Fruit fly (Drosophila melanogaster) whole organism, embryonic: ENCODE data around the gene UQCR-6.4L.
A peak's percentile ranks its signal among the peaks of the same experiment; 100 is the strongest.

ENCODE experiments used
- Bteb2 ChIP-seq: fragments of 200-800 bp; sonication (Bioruptor generic); optimal IDR thresholded peaks from 2 replicates; lab custom pipeline; 2016; ENCODE audit warnings: missing biosample characterization, missing genetic modification characterization
- CG10543 ChIP-seq: fragments of 200-800 bp; sonication (Bioruptor generic); optimal IDR thresholded peaks from 3 replicates; lab custom pipeline; 2017; ENCODE audit warnings: missing biosample characterization, mild to moderate bottlenecking, missing genetic modification characterization, moderate library complexity
- CG12769 ChIP-seq: fragments of 200-800 bp; sonication (Bioruptor generic); optimal IDR thresholded peaks from 2 replicates; lab custom pipeline; 2019; ENCODE audit warnings: missing biosample characterization, mild to moderate bottlenecking, missing genetic modification characterization, moderate library complexity
- CG13296 ChIP-seq: fragments of 200-800 bp; sonication (Bioruptor generic); optimal IDR thresholded peaks from 3 replicates; lab custom pipeline; 2018; ENCODE audit warnings: missing biosample characterization, mild to moderate bottlenecking, missing genetic modification characterization
- CG1602 ChIP-seq: fragments of 200-800 bp; sonication (Bioruptor generic); optimal IDR thresholded peaks from 3 replicates; lab custom pipeline; 2016; ENCODE audit warnings: missing biosample characterization, missing genetic modification characterization
- CG17612 ChIP-seq: fragments of 200-800 bp; sonication (Bioruptor generic); IDR thresholded peaks from 2 replicates; pipeline ENCODE4 v1.3.6; 2022; ENCODE audit warnings: missing biosample characterization, missing genetic modification characterization
- CG32532 ChIP-seq: fragments of 200-800 bp; sonication (Bioruptor generic); IDR thresholded peaks from 2 replicates; pipeline ENCODE4 v1.3.6; 2022; ENCODE audit warnings: missing biosample characterization, missing genetic modification characterization
- CG3847 ChIP-seq: fragments of 200-800 bp; sonication (Bioruptor generic); IDR thresholded peaks from 2 replicates; pipeline ENCODE4 v1.3.6; 2022; ENCODE audit warnings: missing biosample characterization, missing genetic modification characterization
- CG4328 ChIP-seq: fragments of 200-800 bp; sonication (Bioruptor generic); optimal IDR thresholded peaks from 3 replicates; lab custom pipeline; 2017; ENCODE audit warnings: missing biosample characterization, missing genetic modification reagents, missing genetic modification characterization
- CG7372 ChIP-seq: fragments of 200-800 bp; sonication (Bioruptor generic); IDR thresholded peaks from 2 replicates; pipeline ENCODE4 v1.3.6; 2022; ENCODE audit warnings: missing biosample characterization, missing genetic modification characterization
- CG7745 ChIP-seq: fragments of 200-800 bp; sonication (Bioruptor generic); optimal IDR thresholded peaks from 2 replicates; lab custom pipeline; 2018; ENCODE audit warnings: missing biosample characterization, mild to moderate bottlenecking, missing genetic modification characterization, moderate library complexity
- CG8281 ChIP-seq: fragments of 200-800 bp; sonication (Bioruptor generic); optimal IDR thresholded peaks from 2 replicates; lab custom pipeline; 2018; ENCODE audit warnings: missing biosample characterization, mild to moderate bottlenecking, missing genetic modification characterization, moderate library complexity
- CG8290 ChIP-seq, 3 experiments: fragments of 200-800 bp; sonication (Bioruptor generic); optimal IDR thresholded peaks; 2 replicates each; lab custom pipeline; 2016 to 2019; ENCODE audit warnings: missing biosample characterization in 3 of 3, missing genetic modification characterization in 3 of 3, mild to moderate bottlenecking in 2 of 3, moderate library complexity in 1 of 3
- CG8359 ChIP-seq: fragments of 200-800 bp; sonication (Bioruptor generic); optimal IDR thresholded peaks from 2 replicates; lab custom pipeline; 2017; ENCODE audit warnings: missing biosample characterization, mild to moderate bottlenecking, missing genetic modification characterization, borderline replicate concordance
- Dad ChIP-seq: fragments of 200-800 bp; sonication (Bioruptor generic); optimal IDR thresholded peaks from 3 replicates; lab custom pipeline; 2016; ENCODE audit warnings: missing biosample characterization, missing genetic modification characterization
- Fer2 ChIP-seq: fragments of 200-800 bp; sonication (Bioruptor generic); optimal IDR thresholded peaks from 2 replicates; lab custom pipeline; 2018; ENCODE audit warnings: missing biosample characterization, mild to moderate bottlenecking, missing genetic modification characterization, moderate library complexity
- H2.0 ChIP-seq: fragments of 200-800 bp; sonication (Bioruptor generic); IDR thresholded peaks from 2 replicates; pipeline ENCODE4 v1.3.6; 2022; ENCODE audit warnings: missing biosample characterization, missing genetic modification characterization
- Hmr ChIP-seq: fragments of 200-800 bp; sonication (Bioruptor generic); optimal IDR thresholded peaks from 3 replicates; lab custom pipeline; 2017; ENCODE audit warnings: mild to moderate bottlenecking, missing biosample characterization, missing genetic modification reagents, missing genetic modification characterization
- Hr78 ChIP-seq, 2 experiments: fragments of 200-800 bp in 1 of 2; fragments of >200 bp in 1 of 2; sonication (Bioruptor generic) in 1 of 2; optimal IDR thresholded peaks; 2 replicates each; lab custom pipeline; 2017 to 2019; ENCODE audit warnings: missing biosample characterization in 2 of 2, missing genetic modification characterization in 2 of 2, mild to moderate bottlenecking in 1 of 2, moderate library complexity in 1 of 2
- Mad ChIP-seq: fragments of 200-800 bp; sonication (Bioruptor generic); optimal IDR thresholded peaks from 2 replicates; lab custom pipeline; 2016; ENCODE audit warnings: missing biosample characterization, missing genetic modification characterization
- Med ChIP-seq: fragments of 200-800 bp; sonication (Bioruptor generic); peaks from one replicate; lab custom pipeline; 2016; ENCODE audit warnings: missing biosample characterization, missing genetic modification characterization, mild to moderate bottlenecking, inconsistent platforms, moderate library complexity
- Meics ChIP-seq: fragments of 200-800 bp; sonication (Bioruptor generic); optimal IDR thresholded peaks from 2 replicates; lab custom pipeline; 2017; ENCODE audit warnings: missing biosample characterization, mild to moderate bottlenecking, missing genetic modification characterization
- Opbp ChIP-seq: fragments of 200-800 bp; sonication (Bioruptor generic); IDR thresholded peaks from 3 replicates; pipeline ENCODE4 v1.3.6; 2022; ENCODE audit warnings: missing biosample characterization, missing genetic modification characterization; ENCODE audit not compliant: partially characterized antibody
- Ptx1 ChIP-seq: fragments of 200-800 bp; sonication (Bioruptor generic); IDR thresholded peaks from 2 replicates; pipeline ENCODE4 v1.3.6; 2022; ENCODE audit warnings: missing biosample characterization, missing genetic modification characterization
- Stat92E ChIP-seq, 3 experiments: fragments of >200 bp in 2 of 3; fragments of 200-800 bp in 1 of 3; sonication (Bioruptor generic) in 1 of 3; optimal IDR thresholded peaks; 2 replicates each; lab custom pipeline; 2017 to 2019; ENCODE audit warnings: missing biosample characterization in 3 of 3, missing genetic modification characterization in 3 of 3, mild to moderate bottlenecking in 1 of 3, moderate library complexity in 1 of 3
- abd-A ChIP-seq: fragments of 200-800 bp; sonication (Bioruptor generic); optimal IDR thresholded peaks from 3 replicates; lab custom pipeline; 2019; ENCODE audit warnings: missing biosample characterization, mild to moderate bottlenecking, missing genetic modification characterization, moderate library complexity
- chn ChIP-seq: fragments of 200-800 bp; sonication (Bioruptor generic); optimal IDR thresholded peaks from 2 replicates; lab custom pipeline; 2016; ENCODE audit warnings: missing biosample characterization, missing genetic modification characterization
- crol ChIP-seq: fragments of 200-800 bp; sonication (Bioruptor generic); IDR thresholded peaks from 2 replicates; pipeline ENCODE4 v1.3.6; 2022; ENCODE audit warnings: missing biosample characterization, missing genetic modification characterization
- fd102C ChIP-seq: fragments of 200-800 bp; sonication (Bioruptor generic); optimal IDR thresholded peaks from 2 replicates; lab custom pipeline; 2018; ENCODE audit warnings: missing biosample characterization, mild to moderate bottlenecking, missing genetic modification characterization, moderate library complexity
- ftz-f1 ChIP-seq: fragments of 200-800 bp; sonication (Bioruptor generic); optimal IDR thresholded peaks from 2 replicates; lab custom pipeline; 2016; ENCODE audit warnings: missing biosample characterization, missing genetic modification characterization
- gt ChIP-seq: fragments of 200-800 bp; sonication (Bioruptor generic); IDR thresholded peaks from 2 replicates; pipeline ENCODE4 v1.3.6; 2022; ENCODE audit warnings: missing biosample characterization, missing genetic modification characterization
- ham ChIP-seq: fragments of 200-800 bp; sonication (Bioruptor generic); IDR thresholded peaks from 2 replicates; pipeline ENCODE4 v1.3.6; 2022; ENCODE audit warnings: missing biosample characterization, missing genetic modification characterization
- kni ChIP-seq: fragments of 200-800 bp; sonication (Bioruptor generic); optimal IDR thresholded peaks from 3 replicates; lab custom pipeline; 2017; ENCODE audit warnings: mild to moderate bottlenecking, missing biosample characterization, missing genetic modification reagents, missing genetic modification characterization
- lola ChIP-seq, 3 experiments: fragments of >200 bp in 2 of 3; fragments of 200-800 bp in 1 of 3; sonication (Bioruptor generic) in 1 of 3; optimal IDR thresholded peaks; 2 replicates each; lab custom pipeline; 2017 to 2019; ENCODE audit warnings: missing biosample characterization in 3 of 3, missing genetic modification characterization in 3 of 3, mild to moderate bottlenecking in 1 of 3, moderate library complexity in 1 of 3
- org-1 ChIP-seq: fragments of 200-800 bp; sonication (Bioruptor generic); optimal IDR thresholded peaks from 2 replicates; lab custom pipeline; 2017; ENCODE audit warnings: missing biosample characterization, missing genetic modification characterization
- run ChIP-seq: fragments of 200-800 bp; sonication (Bioruptor generic); optimal IDR thresholded peaks from 3 replicates; lab custom pipeline; 2018; ENCODE audit warnings: missing biosample characterization, mild to moderate bottlenecking, missing genetic modification characterization
- sd ChIP-seq: fragments of 200-800 bp; sonication (Bioruptor generic); optimal IDR thresholded peaks from 3 replicates; lab custom pipeline; 2018; ENCODE audit warnings: missing biosample characterization, mild to moderate bottlenecking, missing genetic modification characterization, moderate library complexity
- sens ChIP-seq: fragments of 200-800 bp; sonication (Bioruptor generic); peaks from one replicate; lab custom pipeline; 2016; ENCODE audit warnings: missing biosample characterization, missing genetic modification characterization
- tap ChIP-seq: fragments of 200-800 bp; optimal IDR thresholded peaks from 3 replicates; lab custom pipeline; 2019; ENCODE audit warnings: missing biosample characterization, mild to moderate bottlenecking, missing genetic modification characterization, moderate library complexity
- zf30C ChIP-seq: fragments of 200-800 bp; sonication (Bioruptor generic); optimal IDR thresholded peaks from 3 replicates; lab custom pipeline; 2018; ENCODE audit warnings: missing biosample characterization, mild to moderate bottlenecking, missing genetic modification characterization

The UQCR-6.4L gene

dm6 chr3L:16567495-16567894, 945 bp downstream of the UQCR-6.4L start (continued):
- no peak for TF ChIP-seq Stat92E (GFP tag; optimal IDR thresholded peaks at IDR 0.05; lab: Kevin White, UChicago)
- no peak for TF ChIP-seq Mad
- no peak for TF ChIP-seq gt (GFP tag; lab: Robert Waterston, UW)
- TF ChIP-seq Ptx1 (GFP tag; lab: Robert Waterston, UW), result peak; percentile 61
- TF ChIP-seq zf30C, result peak; percentile 60
- TF ChIP-seq Dad (GFP tag; lab: Kevin White, UChicago), result no peak
- TF ChIP-seq Hmr (GFP tag; lab: Kevin White, UChicago), result no peak

- 0 out of 3 replicates have a peak, but pooled peaks have one; percentile 10 for TF ChIP-seq Opbp (GFP tag; lab: Robert Waterston, UW)
- TF ChIP-seq fd102C (GFP tag; lab: Kevin White, UChicago), result no peak
- no peak for TF ChIP-seq H2.0
- peak; percentile 48 for TF ChIP-seq kni (GFP tag; lab: Kevin White, UChicago)
- no peak for TF ChIP-seq tap (tag; lab: Kevin White, UChicago)
- no peak for TF ChIP-seq CG8290 (GFP tag; optimal IDR thresholded peaks at IDR 0.05; lab: Kevin White, UChicago)
- no peak for TF ChIP-seq CG8290 (tag; optimal IDR thresholded peaks at IDR 0.05; lab: Kevin White, UChicago)
- TF ChIP-seq chn (GFP tag; lab: Kevin White, UChicago), result no peak
- peak; percentile 4 for TF ChIP-seq Med (GFP tag; lab: Kevin White, UChicago)
- TF ChIP-seq CG7372 (GFP tag; lab: Robert Waterston, UW), result no peak
- peak; percentile 52 for TF ChIP-seq CG10543 (GFP tag; lab: Kevin White, UChicago)
- no peak for TF ChIP-seq CG32532 (GFP tag; lab: Robert Waterston, UW)
- peak; percentile 96 for TF ChIP-seq CG12769 (tag; lab: Kevin White, UChicago)
- TF ChIP-seq lola (GFP tag; optimal IDR thresholded peaks at IDR 0.05; lab: Kevin White, UChicago), result no peak
- peak; percentile 66 for TF ChIP-seq CG7745 (tag; lab: Kevin White, UChicago)
- TF ChIP-seq CG13296 (GFP tag; lab: Kevin White, UChicago), result no peak
- peak; percentile 14 for TF ChIP-seq CG8359 (GFP tag; lab: Kevin White, UChicago)
- TF ChIP-seq crol (GFP tag; lab: Robert Waterston, UW), result peak; percentile 57
- TF ChIP-seq ham (GFP tag; lab: Robert Waterston, UW), result no peak
- peak; percentile 95 for TF ChIP-seq sd
- no peak for TF ChIP-seq CG3847 (GFP tag; lab: Robert Waterston, UW)
- peak; percentile 26 for TF ChIP-seq sens (GFP tag; lab: Kevin White, UChicago)
- peak; percentile 75 for TF ChIP-seq ftz-f1
- TF ChIP-seq CG1602 (GFP tag; lab: Kevin White, UChicago), result no peak
- no peak for TF ChIP-seq org-1 (GFP tag; lab: Kevin White, UChicago)
- TF ChIP-seq Fer2, result no peak
- TF ChIP-seq CG4328 (GFP tag; lab: Kevin White, UChicago), result peak; percentile 13
- TF ChIP-seq abd-A (tag; lab: Kevin White, UChicago), result peak; percentile 28
- TF ChIP-seq CG8281 (tag; lab: Kevin White, UChicago), result peak; percentile 7
- TF ChIP-seq CG17612 (GFP tag; lab: Robert Waterston, UW), result no peak
- no peak for TF ChIP-seq Bteb2 (GFP tag; lab: Kevin White, UChicago)
- no peak for TF ChIP-seq Meics (GFP tag; lab: Kevin White, UChicago)
- TF ChIP-seq Hr78 (GFP tag; optimal IDR thresholded peaks at IDR 0.05; lab: Kevin White, UChicago), result peak in 1 of 2 experiments; percentile 69
- no peak for TF ChIP-seq run (tag; lab: Kevin White, UChicago)
These were observed 2.9 kb downstream of the UQCR-6.4L start for dm6 chr3L:16569456-16569855.
